Worm (Caenorhabditis elegans): ENCODE measurements around the gene C47E12.14.

DNA sequence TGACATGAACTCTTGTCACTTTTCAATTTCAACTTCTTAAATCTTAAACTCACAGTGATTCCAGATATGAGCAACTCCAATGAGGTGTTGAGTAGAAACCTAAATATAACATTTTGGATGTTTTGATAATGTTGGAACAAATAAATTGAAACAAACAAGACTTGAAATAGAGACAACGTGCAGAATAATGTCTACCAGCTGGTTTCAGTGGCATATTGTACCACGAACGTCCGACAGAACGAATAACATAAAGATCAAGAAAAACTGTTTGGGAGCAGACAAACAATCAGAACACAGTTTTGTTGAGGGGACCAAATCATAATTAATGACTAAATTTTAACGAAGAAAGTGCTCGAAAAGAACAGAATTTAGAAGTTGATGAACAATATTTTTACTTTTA is 22.9 kb downstream of the C47E12.14 start, which contains the start of gene gon-1:
- TF ChIP-seq efl-3 (GFP tag; optimal IDR thresholded peaks at IDR 0.05) (no peak), elt-3 (tag; optimal IDR thresholded peaks at IDR 0.05) (no peak), unc-62 (GFP tag; optimal IDR thresholded peaks at IDR 0.05) (no peak), nhr-71 (tag; optimal IDR thresholded peaks at IDR 0.05) (no peak), nhr-237 (tag; optimal IDR thresholded peaks at IDR 0.05) (no peak), aly-2 (tag; optimal IDR thresholded peaks at IDR 0.05) (no peak), snpc-4 (tag; optimal IDR thresholded peaks at IDR 0.05) (no peak), ama-1 (optimal IDR thresholded peaks at IDR 0.05) (no peak), mdl-1 (tag; optimal IDR thresholded peaks at IDR 0.05) (no peak), pag-3 (tag; optimal IDR thresholded peaks at IDR 0.05; ENCODE audit: borderline replicate concordance, insufficient read depth) (no peak), sptf-1 (tag; optimal IDR thresholded peaks at IDR 0.05) (no peak), nhr-77 (tag; optimal IDR thresholded peaks at IDR 0.05) (no peak), xbp-1 (tag; optimal IDR thresholded peaks at IDR 0.05) (no peak), ceh-82 (tag; optimal IDR thresholded peaks at IDR 0.05) (no peak)
